Worm (Caenorhabditis elegans) whole organism, L4 larva: ENCODE data around the gene rde-1.
A peak's percentile ranks its signal among the peaks of the same experiment; 100 is the strongest.

Source experiments
- D1046.2 ChIP-seq: fragments of 200-800 bp; sonication (Bioruptor generic); IDR thresholded peaks from 2 replicates; pipeline ENCODE4 v1.3.6; 2022; ENCODE audit warnings: missing genetic modification characterization, missing compliant biosample characterization
- F49E8.2 ChIP-seq: sonication (generic microtip); optimal IDR thresholded peaks from 2 replicates; lab custom pipeline; 2016; ENCODE audit warnings: missing compliant biosample characterization, mild to moderate bottlenecking, missing genetic modification characterization, borderline replicate concordance
- T26A8.4 ChIP-seq: fragments of 200-800 bp; sonication (Bioruptor generic); IDR thresholded peaks from 2 replicates; pipeline ENCODE4 v1.3.6; 2022; ENCODE audit warnings: missing genetic modification characterization, missing compliant biosample characterization
- Y105C5A.15 ChIP-seq: fragments of 200-800 bp; sonication (Bioruptor generic); IDR thresholded peaks from 2 replicates; pipeline ENCODE4 v1.3.6; 2022; ENCODE audit warnings: missing genetic modification characterization, missing compliant biosample characterization
- Y48G9A.11 ChIP-seq: fragments of 200-800 bp; sonication (Bioruptor generic); IDR thresholded peaks from 2 replicates; pipeline ENCODE4 v1.3.6; 2022; ENCODE audit warnings: missing genetic modification reagents, missing genetic modification characterization, missing compliant biosample characterization
- Y75B8A.6 ChIP-seq: fragments of 200-800 bp; sonication (Bioruptor generic); IDR thresholded peaks from 2 replicates; pipeline ENCODE4 v1.3.6; 2022; ENCODE audit warnings: missing genetic modification reagents, missing genetic modification characterization, missing compliant biosample characterization
- ZK337.2 ChIP-seq: fragments of 200-800 bp; sonication (Bioruptor generic); IDR thresholded peaks from 2 replicates; pipeline ENCODE4 v1.3.6; 2022; ENCODE audit warnings: missing genetic modification reagents, missing genetic modification characterization, missing compliant biosample characterization
- aha-1 ChIP-seq: fragments of 150-350 bp; peaks from one replicate; lab custom pipeline; 2014; ENCODE audit warnings: missing biosample characterization, missing genetic modification characterization
- attf-4 ChIP-seq: sonication (generic microtip); optimal IDR thresholded peaks from 3 replicates; lab custom pipeline; 2017; ENCODE audit warnings: missing biosample characterization, missing genetic modification characterization
- ceh-20 ChIP-seq: fragments of 200-800 bp; sonication (Bioruptor generic); IDR thresholded peaks from 2 replicates; pipeline ENCODE4 v1.3.6; 2022; ENCODE audit warnings: missing genetic modification reagents, missing genetic modification characterization, missing compliant biosample characterization
- ceh-28 ChIP-seq: fragments of 150-350 bp; optimal IDR thresholded peaks from 2 replicates; lab custom pipeline; 2014; ENCODE audit warnings: missing biosample characterization, missing genetic modification reagents, missing genetic modification characterization
- ctbp-1 ChIP-seq: fragments of 200-800 bp; sonication (Bioruptor generic); IDR thresholded peaks from 2 replicates; pipeline ENCODE4 v1.3.6; 2022; ENCODE audit warnings: missing genetic modification reagents, missing genetic modification characterization, missing compliant biosample characterization
- daf-12 ChIP-seq: fragments of 150-350 bp; optimal IDR thresholded peaks from 2 replicates; lab custom pipeline; 2014; ENCODE audit warnings: missing biosample characterization, missing genetic modification reagents, missing genetic modification characterization
- daf-16 ChIP-seq, 3 experiments: sonication (generic microtip); optimal IDR thresholded peaks; 2 replicates each; lab custom pipeline; 2016 to 2017; ENCODE audit warnings: missing genetic modification characterization in 3 of 3, missing genetic modification reagents in 3 of 3, mild to moderate bottlenecking in 2 of 3, missing compliant biosample characterization in 2 of 3, missing biosample characterization in 1 of 3, moderate library complexity in 1 of 3
- dmd-6 ChIP-seq: fragments of 200-800 bp; sonication (Bioruptor generic); IDR thresholded peaks from 2 replicates; pipeline ENCODE4 v1.3.6; 2022; ENCODE audit warnings: missing genetic modification reagents, missing genetic modification characterization, missing compliant biosample characterization
- dpl-1 ChIP-seq: fragments of 150-350 bp; optimal IDR thresholded peaks from 2 replicates; lab custom pipeline; 2014; ENCODE audit warnings: missing biosample characterization, missing genetic modification reagents, missing genetic modification characterization
- egl-27 ChIP-seq: sonication (generic microtip); optimal IDR thresholded peaks from 3 replicates; lab custom pipeline; 2017; ENCODE audit warnings: missing biosample characterization, missing genetic modification reagents, missing genetic modification characterization
- gei-8 ChIP-seq: fragments of 200-800 bp; sonication (Bioruptor generic); optimal IDR thresholded peaks from 2 replicates; lab custom pipeline; 2018; ENCODE audit warnings: mild to moderate bottlenecking, missing genetic modification characterization, missing compliant biosample characterization
- hif-1 ChIP-seq, 2 experiments: sonication (generic microtip); optimal IDR thresholded peaks; 2 replicates each; lab custom pipeline; 2016 to 2017; ENCODE audit warnings: missing compliant biosample characterization in 2 of 2, missing genetic modification characterization in 2 of 2, missing genetic modification reagents in 2 of 2, missing genotype in 2 of 2, mild to moderate bottlenecking in 1 of 2
- hlh-11 ChIP-seq: fragments of 200-800 bp; sonication (Bioruptor generic); optimal IDR thresholded peaks from 2 replicates; lab custom pipeline; 2018; ENCODE audit warnings: mild to moderate bottlenecking, missing genetic modification characterization, missing compliant biosample characterization
- hlh-30 ChIP-seq: sonication (generic microtip); optimal IDR thresholded peaks from 2 replicates; lab custom pipeline; 2017; ENCODE audit warnings: antibody characterized with exemption, mild to moderate bottlenecking, missing genetic modification characterization, missing compliant biosample characterization; ENCODE audit not compliant: insufficient read depth
- lin-1 ChIP-seq: fragments of 200-800 bp; sonication (Bioruptor generic); IDR thresholded peaks from 2 replicates; pipeline ENCODE4 v1.3.6; 2022; ENCODE audit warnings: missing genetic modification reagents, missing genetic modification characterization, missing compliant biosample characterization
- lin-15B ChIP-seq: fragments of 150-350 bp; sonication (generic microtip); optimal IDR thresholded peaks from 3 replicates; lab custom pipeline; 2014; ENCODE audit warnings: missing biosample characterization, missing genetic modification characterization
- lin-39 ChIP-seq: fragments of 150-350 bp; optimal IDR thresholded peaks from 2 replicates; lab custom pipeline; 2014; ENCODE audit warnings: missing biosample characterization, missing genetic modification reagents, missing genetic modification characterization
- lir-3 ChIP-seq: sonication (generic microtip); optimal IDR thresholded peaks from 2 replicates; lab custom pipeline; 2016; ENCODE audit warnings: mild to moderate bottlenecking, missing genetic modification characterization, missing compliant biosample characterization
- lsy-2 ChIP-seq, 2 experiments: fragments of 150-350 bp in 1 of 2; sonication (generic microtip) in 1 of 2; optimal IDR thresholded peaks; 2 replicates each; lab custom pipeline; 2014 to 2017; ENCODE audit warnings: missing biosample characterization in 2 of 2, missing genetic modification characterization in 2 of 2
- mdl-1 ChIP-seq, 2 experiments: fragments of 150-350 bp in 1 of 2; sonication (generic microtip) in 1 of 2; optimal IDR thresholded peaks; 2 replicates each; lab custom pipeline; 2014 to 2017; ENCODE audit warnings: missing biosample characterization in 2 of 2, missing genetic modification characterization in 2 of 2
- mep-1 ChIP-seq: fragments of 150-350 bp; sonication (generic microtip); optimal IDR thresholded peaks from 3 replicates; lab custom pipeline; 2014; ENCODE audit warnings: missing biosample characterization, missing genetic modification characterization
- mes-2 ChIP-seq: sonication (generic microtip); optimal IDR thresholded peaks from 2 replicates; lab custom pipeline; 2016; ENCODE audit warnings: missing genotype, mild to moderate bottlenecking, missing genetic modification characterization, missing compliant biosample characterization; ENCODE audit not compliant: poor library complexity, severe bottlenecking
- nhr-10 ChIP-seq: fragments of 150-350 bp; optimal IDR thresholded peaks from 2 replicates; lab custom pipeline; 2014; ENCODE audit warnings: missing biosample characterization, missing genetic modification characterization
- nhr-237 ChIP-seq: sonication (generic microtip); optimal IDR thresholded peaks from 2 replicates; lab custom pipeline; 2017; ENCODE audit warnings: missing biosample characterization, missing genetic modification characterization
- nhr-42 ChIP-seq: fragments of 200-800 bp; sonication (Bioruptor generic); IDR thresholded peaks from 2 replicates; pipeline ENCODE4 v1.3.6; 2022; ENCODE audit warnings: missing genetic modification characterization, missing compliant biosample characterization
- nhr-48 ChIP-seq: sonication (generic microtip); optimal IDR thresholded peaks from 2 replicates; lab custom pipeline; 2016; ENCODE audit warnings: mild to moderate bottlenecking, missing genetic modification characterization, missing compliant biosample characterization
- nhr-6 ChIP-seq: fragments of 150-350 bp; optimal IDR thresholded peaks from 2 replicates; lab custom pipeline; 2014; ENCODE audit warnings: missing biosample characterization, missing genetic modification characterization
- pha-4 ChIP-seq, 2 experiments: fragments of 150-350 bp in 1 of 2; fragments of 200-800 bp in 1 of 2; sonication (Bioruptor generic) in 1 of 2; IDR thresholded peaks in 1 of 2; optimal IDR thresholded peaks in 1 of 2; 2 replicates each; pipeline versions ENCODE4 v1.3.6 to Lab custom; 2014 to 2022; ENCODE audit warnings: missing genetic modification characterization in 2 of 2, missing genetic modification reagents in 2 of 2, missing biosample characterization in 1 of 2, missing compliant biosample characterization in 1 of 2
- php-3 ChIP-seq: fragments of 200-800 bp; sonication (Bioruptor generic); IDR thresholded peaks from 2 replicates; pipeline ENCODE4 v1.3.6; 2022; ENCODE audit warnings: missing genetic modification reagents, missing genetic modification characterization, missing compliant biosample characterization
- rbr-2 ChIP-seq: sonication (generic microtip); optimal IDR thresholded peaks from 2 replicates; lab custom pipeline; 2016; ENCODE audit warnings: missing genotype, missing genetic modification characterization, missing compliant biosample characterization
- skn-1 ChIP-seq: fragments of 150-350 bp; optimal IDR thresholded peaks from 2 replicates; lab custom pipeline; 2014; ENCODE audit warnings: missing biosample characterization, missing genetic modification characterization
- snpc-4 ChIP-seq: fragments of 150-350 bp; optimal IDR thresholded peaks from 2 replicates; lab custom pipeline; 2014; ENCODE audit warnings: missing biosample characterization, missing genetic modification characterization
- spr-1 ChIP-seq: sonication (generic microtip); optimal IDR thresholded peaks from 2 replicates; lab custom pipeline; 2016; ENCODE audit warnings: mild to moderate bottlenecking, missing genetic modification characterization, missing compliant biosample characterization
- tag-97 ChIP-seq: fragments of 200-800 bp; sonication (Bioruptor generic); IDR thresholded peaks from 2 replicates; pipeline ENCODE4 v1.3.6; 2022; ENCODE audit warnings: missing genetic modification characterization, missing compliant biosample characterization
- unc-130 ChIP-seq: sonication (generic microtip); optimal IDR thresholded peaks from 2 replicates; lab custom pipeline; 2016; ENCODE audit warnings: missing genetic modification reagents, missing genetic modification characterization, missing compliant biosample characterization
- vab-7 ChIP-seq: fragments of 200-800 bp; sonication (Bioruptor generic); IDR thresholded peaks from 2 replicates; pipeline ENCODE4 v1.3.6; 2022; ENCODE audit warnings: missing genetic modification reagents, missing genetic modification characterization, missing compliant biosample characterization
- zag-1 ChIP-seq: fragments of 150-350 bp; optimal IDR thresholded peaks from 2 replicates; lab custom pipeline; 2014; ENCODE audit warnings: missing biosample characterization, missing genetic modification characterization
- zfp-3 ChIP-seq: fragments of 200-800 bp; sonication (Bioruptor generic); conservative IDR thresholded peaks from 2 replicates; pipeline ENCODE4 v1.3.6; 2022; ENCODE audit warnings: missing genetic modification reagents, missing genetic modification characterization, missing compliant biosample characterization
- ztf-11 ChIP-seq: fragments of 150-350 bp; optimal IDR thresholded peaks from 2 replicates; lab custom pipeline; 2014; ENCODE audit warnings: missing biosample characterization, missing genetic modification characterization
- ztf-7 ChIP-seq: fragments of 150-350 bp; optimal IDR thresholded peaks from 2 replicates; lab custom pipeline; 2014; ENCODE audit warnings: missing biosample characterization, missing genetic modification characterization

Gene rde-1

ce11 chrV:10039837-10040236, 48.4 kb upstream of the rde-1 start (continued):
- peak; percentile 70 for TF ChIP-seq nhr-6 (tag; lab: Kevin White, UChicago)
- peak; percentile 24 to 79 for TF ChIP-seq mdl-1 (tag; optimal IDR thresholded peaks at IDR 0.05; lab: Kevin White, UChicago)
- peak; percentile 59 for TF ChIP-seq nhr-48
- no peak for TF ChIP-seq egl-27 (tag; lab: Kevin White, UChicago)
- TF ChIP-seq ztf-7, result peak; percentile 31
- TF ChIP-seq mep-1 (tag; lab: Kevin White, UChicago), result peak; percentile 89
- no peak for TF ChIP-seq attf-4 (tag; lab: Kevin White, UChicago)
- no peak for TF ChIP-seq nhr-237 (tag; lab: Kevin White, UChicago)
- no peak for TF ChIP-seq unc-130 (GFP tag; lab: Kevin White, UChicago)
- TF ChIP-seq lsy-2 (tag; optimal IDR thresholded peaks at IDR 0.05; lab: Kevin White, UChicago), result peak; percentile 68 to 88
- TF ChIP-seq lir-3 (tag; lab: Kevin White, UChicago), result no peak
- TF ChIP-seq ceh-28 (tag; lab: Kevin White, UChicago), result no peak
- TF ChIP-seq daf-16 (GFP tag; optimal IDR thresholded peaks at IDR 0.05; lab: Kevin White, UChicago), result peak in 1 of 2 experiments; percentile 6
- TF ChIP-seq daf-16 (tag; optimal IDR thresholded peaks at IDR 0.05; lab: Kevin White, UChicago), result peak; percentile 74
- TF ChIP-seq hif-1 (tag; optimal IDR thresholded peaks at IDR 0.05; lab: Kevin White, UChicago), result peak in 1 of 2 experiments; percentile 44
- peak; percentile 80 for TF ChIP-seq hlh-30 (tag; lab: Kevin White, UChicago)
- no peak for TF ChIP-seq zfp-3 (GFP tag; lab: Robert Waterston, UW)
- no peak for TF ChIP-seq D1046.2 (GFP tag; lab: Robert Waterston, UW)
- TF ChIP-seq ztf-11 (tag; lab: Kevin White, UChicago), result no peak

ce11 chrV:10037040-10037439, 45.6 kb upstream of the rde-1 start, which contains the start of gene F57A8.1:
TSS of gene F57A8.1 (plus strand) at chrV:10037340.
- TF ChIP-seq Y75B8A.6 (GFP tag; lab: Robert Waterston, UW) (no peak), hif-1 (tag; optimal IDR thresholded peaks at IDR 0.05; lab: Kevin White, UChicago) (no peak), gei-8 (GFP tag; lab: Kevin White, UChicago) (no peak), lin-1 (GFP tag; lab: Robert Waterston, UW) (no peak), ctbp-1 (GFP tag; lab: Robert Waterston, UW) (no peak)

ce11 chrV:10036275-10036674, 44.8 kb upstream of the rde-1 start, which contains the start of gene T06E8.2:
TSS of gene T06E8.2 (minus strand) at chrV:10036413.
- TF ChIP-seq vab-7 (GFP tag; lab: Robert Waterston, UW) (no peak), lin-39 (tag; lab: Kevin White, UChicago) (no peak), mep-1 (tag; lab: Kevin White, UChicago) (peak; percentile 64), rbr-2 (tag; lab: Kevin White, UChicago) (peak; percentile 26), skn-1 (tag; lab: Kevin White, UChicago) (no peak), nhr-10 (tag; lab: Kevin White, UChicago) (no peak), ZK337.2 (no peak), tag-97 (GFP tag; lab: Robert Waterston, UW) (no peak), T26A8.4 (GFP tag; lab: Robert Waterston, UW) (0 out of 2 replicates have a peak, but pooled peaks have one; percentile 24), lin-15B (tag; lab: Kevin White, UChicago) (no peak), dmd-6 (GFP tag; lab: Robert Waterston, UW) (peak; percentile 54), hlh-11 (peak; percentile 76), ceh-20 (0 out of 2 replicates have a peak, but pooled peaks have one; percentile 27), Y105C5A.15 (no peak), php-3 (GFP tag; lab: Robert Waterston, UW) (no peak), Y48G9A.11 (GFP tag; lab: Robert Waterston, UW) (no peak), egl-27 (tag; lab: Kevin White, UChicago) (no peak), aha-1 (peak; percentile 35), dpl-1 (peak; percentile 16), snpc-4 (no peak), pha-4 (GFP tag; IDR thresholded peaks at IDR 0.05; lab: Robert Waterston, UW) (no peak), pha-4 (tag; optimal IDR thresholded peaks at IDR 0.05; lab: Kevin White, UChicago) (no peak), mes-2 (tag; lab: Kevin White, UChicago) (peak; percentile 30), F49E8.2 (tag; lab: Kevin White, UChicago) (no peak), nhr-42 (GFP tag; lab: Robert Waterston, UW) (no peak), spr-1 (tag; lab: Kevin White, UChicago) (no peak), nhr-6 (tag; lab: Kevin White, UChicago) (peak; percentile 72), zag-1 (tag; lab: Kevin White, UChicago) (no peak), daf-12 (tag; lab: Kevin White, UChicago) (no peak), nhr-48 (peak; percentile 14)
